Fruit fly (Drosophila melanogaster) whole organism, prepupa: ENCODE results near the gene CG5568.

ENCODE experiments used
- CG11294 ChIP-seq: fragments of 200-800 bp; sonication (Bioruptor generic); IDR thresholded peaks from 2 replicates; pipeline ENCODE4 v1.3.6; 2022; ENCODE audit warnings: missing biosample characterization, missing genetic modification characterization
- CG11762 ChIP-seq: fragments of 200-800 bp; sonication (Bioruptor generic); optimal IDR thresholded peaks from 3 replicates; lab custom pipeline; 2016; ENCODE audit warnings: missing biosample characterization, missing genetic modification characterization; ENCODE audit not compliant: insufficient read depth
- CG11902 ChIP-seq: fragments of 200-800 bp; sonication (Bioruptor generic); optimal IDR thresholded peaks from 3 replicates; lab custom pipeline; 2016; ENCODE audit warnings: missing biosample characterization, missing genetic modification characterization
- CG15336 ChIP-seq: fragments of 200-800 bp; sonication (Bioruptor generic); IDR thresholded peaks from 2 replicates; pipeline ENCODE4 v1.3.6; 2022; ENCODE audit warnings: missing biosample characterization, missing genetic modification characterization
- CG1621 ChIP-seq: fragments of 200-800 bp; sonication (Bioruptor generic); optimal IDR thresholded peaks from 3 replicates; lab custom pipeline; 2018; ENCODE audit warnings: missing biosample characterization, mild to moderate bottlenecking, missing genetic modification characterization
- CG31627 ChIP-seq: fragments of 200-800 bp; sonication (Bioruptor generic); optimal IDR thresholded peaks from 3 replicates; lab custom pipeline; 2016; ENCODE audit warnings: missing biosample characterization, missing genetic modification characterization
- CG32006 ChIP-seq: fragments of 200-800 bp; sonication (Bioruptor generic); optimal IDR thresholded peaks from 3 replicates; lab custom pipeline; 2017; ENCODE audit warnings: missing biosample characterization, mild to moderate bottlenecking, missing genetic modification characterization
- CG34406 ChIP-seq: fragments of 200-800 bp; sonication (Bioruptor generic); optimal IDR thresholded peaks from 3 replicates; lab custom pipeline; 2016; ENCODE audit warnings: missing biosample characterization, missing genetic modification characterization
- CG4318 ChIP-seq: fragments of 200-800 bp; sonication (Bioruptor generic); optimal IDR thresholded peaks from 3 replicates; lab custom pipeline; 2017; ENCODE audit warnings: missing biosample characterization, mild to moderate bottlenecking, missing genetic modification characterization
- CG6163 ChIP-seq: fragments of 200-800 bp; sonication (Bioruptor generic); IDR thresholded peaks from 3 replicates; pipeline ENCODE4 v1.3.6; 2022; ENCODE audit warnings: missing biosample characterization, missing genetic modification characterization
- CG6276 ChIP-seq: fragments of 200-800 bp; sonication (Bioruptor generic); optimal IDR thresholded peaks from 2 replicates; lab custom pipeline; 2017; ENCODE audit warnings: missing biosample characterization, mild to moderate bottlenecking, missing genetic modification characterization
- CG6808 ChIP-seq: fragments of 200-800 bp; sonication (Bioruptor generic); optimal IDR thresholded peaks from 3 replicates; lab custom pipeline; 2017; ENCODE audit warnings: missing biosample characterization, missing genetic modification characterization, mild to moderate bottlenecking, moderate library complexity, missing genetic modification reagents
- CG6854 ChIP-seq: fragments of 200-800 bp; sonication (Bioruptor generic); optimal IDR thresholded peaks from 2 replicates; lab custom pipeline; 2017; ENCODE audit warnings: missing biosample characterization, mild to moderate bottlenecking, missing genetic modification characterization
- CG8119 ChIP-seq: fragments of 200-800 bp; sonication (Bioruptor generic); IDR thresholded peaks from 3 replicates; pipeline ENCODE4 v1.3.6; 2022; ENCODE audit warnings: missing biosample characterization, missing genetic modification characterization
- CG9139 ChIP-seq: fragments of 200-800 bp; sonication (Bioruptor generic); optimal IDR thresholded peaks from 3 replicates; lab custom pipeline; 2017; ENCODE audit warnings: missing biosample characterization, mild to moderate bottlenecking, missing genetic modification characterization
- Eip75B ChIP-seq: fragments of 200-800 bp; sonication (Bioruptor generic); optimal IDR thresholded peaks from 3 replicates; lab custom pipeline; 2016; ENCODE audit warnings: missing biosample characterization, missing genetic modification characterization
- Ets21C ChIP-seq: fragments of 200-800 bp; sonication (Bioruptor generic); optimal IDR thresholded peaks from 3 replicates; lab custom pipeline; 2016; ENCODE audit warnings: missing biosample characterization, missing genetic modification characterization
- Ets96B ChIP-seq: fragments of 200-800 bp; optimal IDR thresholded peaks from 2 replicates; lab custom pipeline; 2019; ENCODE audit warnings: missing biosample characterization, mild to moderate bottlenecking, missing genetic modification characterization, moderate library complexity
- Gug ChIP-seq: fragments of 200-800 bp; sonication (Bioruptor generic); IDR thresholded peaks from 2 replicates; pipeline ENCODE4 v1.3.6; 2022; ENCODE audit warnings: missing biosample characterization, missing genetic modification characterization
- Hr38 ChIP-seq: sonication (Bioruptor generic); optimal IDR thresholded peaks from 2 replicates; lab custom pipeline; 2016; ENCODE audit warnings: missing biosample characterization, missing genetic modification characterization
- Hr39 ChIP-seq: fragments of 200-800 bp; sonication (Bioruptor generic); optimal IDR thresholded peaks from 2 replicates; lab custom pipeline; 2016; ENCODE audit warnings: missing biosample characterization, missing genetic modification characterization
- Lpt ChIP-seq: fragments of 200-800 bp; sonication (Bioruptor generic); optimal IDR thresholded peaks from 3 replicates; lab custom pipeline; 2016; ENCODE audit warnings: missing biosample characterization, missing genetic modification characterization
- OdsH ChIP-seq: fragments of 200-800 bp; sonication (Bioruptor generic); optimal IDR thresholded peaks from 3 replicates; lab custom pipeline; 2016; ENCODE audit warnings: missing biosample characterization, missing genetic modification characterization
- Smox ChIP-seq: fragments of 200-800 bp; sonication (Bioruptor generic); optimal IDR thresholded peaks from 3 replicates; lab custom pipeline; 2016; ENCODE audit warnings: missing biosample characterization, missing genetic modification characterization
- Sox102F ChIP-seq: fragments of 200-800 bp; sonication (Bioruptor generic); optimal IDR thresholded peaks from 2 replicates; lab custom pipeline; 2016; ENCODE audit warnings: missing biosample characterization, mild to moderate bottlenecking, missing genetic modification characterization
- Sox14 ChIP-seq: fragments of 200-800 bp; sonication (Bioruptor generic); optimal IDR thresholded peaks from 3 replicates; lab custom pipeline; 2016; ENCODE audit warnings: missing biosample characterization, missing genetic modification characterization
- Sox15 ChIP-seq: fragments of 200-800 bp; sonication (Bioruptor generic); optimal IDR thresholded peaks from 3 replicates; lab custom pipeline; 2016; ENCODE audit warnings: missing biosample characterization, missing genetic modification characterization
- achi ChIP-seq: fragments of 200-800 bp; sonication (Bioruptor generic); optimal IDR thresholded peaks from 3 replicates; lab custom pipeline; 2016; ENCODE audit warnings: missing biosample characterization, missing genetic modification characterization
- acj6 ChIP-seq: fragments of 200-800 bp; sonication (Bioruptor generic); optimal IDR thresholded peaks from 3 replicates; lab custom pipeline; 2016; ENCODE audit warnings: missing biosample characterization, missing genetic modification characterization
- cyc ChIP-seq: fragments of 200-800 bp; sonication (Bioruptor generic); optimal IDR thresholded peaks from 3 replicates; lab custom pipeline; 2016; ENCODE audit warnings: missing biosample characterization, missing genetic modification characterization
- dac ChIP-seq: fragments of 200-800 bp; sonication (Bioruptor generic); optimal IDR thresholded peaks from 2 replicates; lab custom pipeline; 2017; ENCODE audit warnings: missing biosample characterization, mild to moderate bottlenecking, missing genetic modification characterization
- dsx ChIP-seq: fragments of 200-800 bp; optimal IDR thresholded peaks from 3 replicates; lab custom pipeline; 2019; ENCODE audit warnings: missing biosample characterization, mild to moderate bottlenecking, missing genetic modification characterization, moderate library complexity; ENCODE audit not compliant: poor library complexity, severe bottlenecking
- eg ChIP-seq: fragments of 200-800 bp; sonication (Bioruptor generic); IDR thresholded peaks from 3 replicates; pipeline ENCODE4 v1.3.6; 2022; ENCODE audit warnings: missing biosample characterization, missing genetic modification characterization
- fd59A ChIP-seq: fragments of 200-800 bp; sonication (Bioruptor generic); optimal IDR thresholded peaks from 2 replicates; lab custom pipeline; 2017; ENCODE audit warnings: missing biosample characterization, mild to moderate bottlenecking, missing genetic modification characterization, missing genetic modification reagents
- fd85E ChIP-seq: fragments of 200-800 bp; sonication (Bioruptor generic); optimal IDR thresholded peaks from 3 replicates; lab custom pipeline; 2016; ENCODE audit warnings: missing biosample characterization, missing genetic modification characterization
- fkh ChIP-seq: fragments of 200-800 bp; sonication (Bioruptor generic); optimal IDR thresholded peaks from 3 replicates; lab custom pipeline; 2017; ENCODE audit warnings: missing biosample characterization, mild to moderate bottlenecking, missing genetic modification characterization, moderate library complexity
- salr ChIP-seq, 2 experiments: fragments of 200-800 bp; sonication (Bioruptor generic); optimal IDR thresholded peaks; 3 replicates each; lab custom pipeline; 2016 to 2018; ENCODE audit warnings: missing biosample characterization in 2 of 2, missing genetic modification characterization in 2 of 2, mild to moderate bottlenecking in 1 of 2
- svp ChIP-seq: fragments of 200-800 bp; sonication (Bioruptor generic); peaks from one replicate; lab custom pipeline; 2016; ENCODE audit warnings: missing biosample characterization, missing genetic modification characterization
- topi ChIP-seq: fragments of 200-800 bp; sonication (Bioruptor generic); optimal IDR thresholded peaks from 3 replicates; lab custom pipeline; 2016; ENCODE audit warnings: missing biosample characterization, missing genetic modification characterization
- vri ChIP-seq: fragments of 200-800 bp; sonication (Bioruptor generic); optimal IDR thresholded peaks from 3 replicates; lab custom pipeline; 2016; ENCODE audit warnings: missing biosample characterization, mild to moderate bottlenecking, missing genetic modification characterization

The CG5568 gene

dm6 chr3L:5882209-5882403 lies 10.8 kb downstream of the CG5568 start, which contains the start of gene CG13287:
Gene CG13287 (plus strand): TSS chr3L:5882304.
- TF ChIP-seq Sox102F (GFP tag; lab: Kevin White, UChicago) (no peak), Eip75B (GFP tag; lab: Kevin White, UChicago) (no peak), CG32006 (GFP tag; lab: Kevin White, UChicago) (no peak), achi (no peak), CG11294 (GFP tag; lab: Robert Waterston, UW) (no peak), CG11902 (GFP tag; lab: Kevin White, UChicago) (no peak), Ets21C (GFP tag; lab: Kevin White, UChicago) (no peak), acj6 (no peak), salr (GFP tag; optimal IDR thresholded peaks at IDR 0.05; lab: Kevin White, UChicago) (no peak), vri (GFP tag; lab: Kevin White, UChicago) (no peak), CG1621 (tag; lab: Kevin White, UChicago) (no peak), svp (GFP tag; lab: Kevin White, UChicago) (no peak), Hr38 (no peak), CG6808 (GFP tag; lab: Kevin White, UChicago) (no peak), fkh (GFP tag; lab: Kevin White, UChicago) (no peak), CG9139 (GFP tag; lab: Kevin White, UChicago) (no peak), eg (GFP tag; lab: Robert Waterston, UW) (no peak), cyc (GFP tag; lab: Kevin White, UChicago) (no peak), CG6276 (no peak), Smox (GFP tag; lab: Kevin White, UChicago) (no peak)

DNA sequence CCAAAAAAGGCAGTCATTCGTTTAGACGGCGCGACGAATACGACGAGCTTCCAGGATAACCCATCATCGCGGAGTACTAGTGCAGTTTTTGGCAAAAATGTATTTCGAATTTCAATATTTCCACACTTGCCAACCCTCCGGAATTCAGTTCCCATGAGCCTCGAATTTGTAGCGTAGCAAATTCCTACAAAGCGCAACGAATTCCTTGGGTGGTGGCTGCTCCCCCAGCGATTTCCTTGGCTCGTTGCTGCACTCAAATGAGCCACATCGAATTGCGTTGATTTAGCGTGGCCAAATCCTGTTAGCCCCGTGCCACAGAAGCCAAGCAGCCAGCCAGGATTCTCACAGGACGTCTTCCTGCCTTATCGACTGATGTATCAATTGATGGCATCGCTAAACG lies 13.4 kb downstream of the CG5568 start:
- no peak for TF ChIP-seq dsx (GFP tag; lab: Kevin White, UChicago)
- TF ChIP-seq Ets96B: no peak
- TF ChIP-seq acj6: no peak
- TF ChIP-seq dac (GFP tag; lab: Kevin White, UChicago): no peak
- TF ChIP-seq CG6854 (GFP tag; lab: Kevin White, UChicago): no peak
- no peak for TF ChIP-seq CG11762 (GFP tag; lab: Kevin White, UChicago)
- TF ChIP-seq CG31627 (GFP tag; lab: Kevin White, UChicago): no peak
- TF ChIP-seq salr (GFP tag; optimal IDR thresholded peaks at IDR 0.05; lab: Kevin White, UChicago): no peak
- TF ChIP-seq Lpt (GFP tag; lab: Kevin White, UChicago): no peak
- no peak for TF ChIP-seq eg (GFP tag; lab: Robert Waterston, UW)
- TF ChIP-seq CG6163 (GFP tag; lab: Robert Waterston, UW): no peak
- no peak for TF ChIP-seq vri (GFP tag; lab: Kevin White, UChicago)
- TF ChIP-seq Hr39 (GFP tag; lab: Kevin White, UChicago): no peak
- no peak for TF ChIP-seq CG11294 (GFP tag; lab: Robert Waterston, UW)
- TF ChIP-seq CG34406 (GFP tag; lab: Kevin White, UChicago): no peak
- TF ChIP-seq topi (GFP tag; lab: Kevin White, UChicago): no peak
- TF ChIP-seq CG15336 (GFP tag; lab: Robert Waterston, UW): no peak

DNA sequence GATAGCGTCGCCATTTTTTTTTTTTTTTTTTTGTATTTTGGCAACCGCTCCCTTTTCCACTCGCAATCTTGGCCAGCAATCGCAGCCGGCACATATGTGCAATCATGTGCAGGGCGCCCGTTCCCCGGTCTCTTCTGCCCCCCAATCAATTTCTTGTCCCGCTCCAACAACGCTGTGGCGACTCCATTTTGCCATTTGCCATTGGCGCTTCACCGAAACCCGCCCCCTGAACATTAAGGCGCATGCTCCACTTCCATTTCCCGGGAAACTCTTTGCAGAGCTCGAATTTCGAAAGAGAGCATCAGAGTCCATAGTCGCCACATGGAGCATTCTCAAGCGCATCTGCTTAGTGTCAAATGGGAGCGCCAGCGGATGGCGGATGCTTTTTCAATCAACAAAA lies 19.8 kb downstream of the CG5568 start:
- TF ChIP-seq CG11294 (GFP tag; lab: Robert Waterston, UW) (no peak), CG32006 (GFP tag; lab: Kevin White, UChicago) (no peak), fd59A (GFP tag; lab: Kevin White, UChicago) (no peak)

- TF ChIP-seq acj6 (no peak), Sox14 (GFP tag; lab: Kevin White, UChicago) (no peak), Gug (GFP tag; lab: Robert Waterston, UW) (no peak), CG6854 (GFP tag; lab: Kevin White, UChicago) (no peak), CG8119 (GFP tag; lab: Robert Waterston, UW) (no peak), Sox15 (GFP tag; lab: Kevin White, UChicago) (no peak), CG4318 (GFP tag; lab: Kevin White, UChicago) (no peak), eg (GFP tag; lab: Robert Waterston, UW) (no peak), fd85E (GFP tag; lab: Kevin White, UChicago) (no peak), OdsH (GFP tag; lab: Kevin White, UChicago) (no peak)
Observed at dm6 chr3L:5891812-5892211, 20.5 kb downstream of the CG5568 start.
